Worm (Caenorhabditis elegans) whole organism, L4 larva: ENCODE data around the gene Y56A3A.2.

Experiments
- D1046.2 ChIP-seq: fragments of 200-800 bp; sonication (Bioruptor generic); IDR thresholded peaks from 2 replicates; pipeline ENCODE4 v1.3.6; 2022; ENCODE audit warnings: missing genetic modification characterization, missing compliant biosample characterization
- ZK337.2 ChIP-seq: fragments of 200-800 bp; sonication (Bioruptor generic); IDR thresholded peaks from 2 replicates; pipeline ENCODE4 v1.3.6; 2022; ENCODE audit warnings: missing genetic modification reagents, missing genetic modification characterization, missing compliant biosample characterization
- aha-1 ChIP-seq: fragments of 150-350 bp; peaks from one replicate; lab custom pipeline; 2014; ENCODE audit warnings: missing biosample characterization, missing genetic modification characterization
- aly-2 ChIP-seq: sonication (generic microtip); optimal IDR thresholded peaks from 2 replicates; lab custom pipeline; 2018; ENCODE audit warnings: missing biosample characterization, missing genetic modification characterization
- ceh-28 ChIP-seq: fragments of 150-350 bp; optimal IDR thresholded peaks from 2 replicates; lab custom pipeline; 2014; ENCODE audit warnings: missing biosample characterization, missing genetic modification reagents, missing genetic modification characterization
- ceh-62 ChIP-seq: sonication (generic microtip); optimal IDR thresholded peaks from 2 replicates; lab custom pipeline; 2017; ENCODE audit warnings: missing biosample characterization, missing genetic modification characterization
- ces-1 ChIP-seq: fragments of 150-350 bp; sonication (generic microtip); optimal IDR thresholded peaks from 4 replicates; lab custom pipeline; 2014; ENCODE audit warnings: missing biosample characterization, missing genetic modification reagents, missing genetic modification characterization
- cey-2 ChIP-seq: sonication (generic microtip); optimal IDR thresholded peaks from 3 replicates; lab custom pipeline; 2017; ENCODE audit warnings: missing genetic modification characterization, mild to moderate bottlenecking, missing compliant biosample characterization, antibody characterized with exemption, borderline replicate concordance; ENCODE audit not compliant: insufficient read depth
- daf-16 ChIP-seq, 3 experiments: sonication (generic microtip); optimal IDR thresholded peaks; 2 replicates each; lab custom pipeline; 2016 to 2017; ENCODE audit warnings: missing genetic modification characterization in 3 of 3, missing genetic modification reagents in 3 of 3, mild to moderate bottlenecking in 2 of 3, missing compliant biosample characterization in 2 of 3, missing biosample characterization in 1 of 3, moderate library complexity in 1 of 3
- daf-19 ChIP-seq: fragments of 200-800 bp; sonication (Bioruptor generic); conservative IDR thresholded peaks from 2 replicates; pipeline ENCODE4 v1.3.6; 2022; ENCODE audit warnings: missing genetic modification characterization, missing compliant biosample characterization
- daf-8 ChIP-seq: fragments of 200-800 bp; sonication (Bioruptor generic); IDR thresholded peaks from 2 replicates; pipeline ENCODE4 v1.3.6; 2022; ENCODE audit warnings: missing genetic modification characterization, missing compliant biosample characterization
- dmd-6 ChIP-seq: fragments of 200-800 bp; sonication (Bioruptor generic); IDR thresholded peaks from 2 replicates; pipeline ENCODE4 v1.3.6; 2022; ENCODE audit warnings: missing genetic modification reagents, missing genetic modification characterization, missing compliant biosample characterization
- dmd-8 ChIP-seq: fragments of 200-800 bp; sonication (Bioruptor generic); IDR thresholded peaks from 2 replicates; pipeline ENCODE4 v1.3.6; 2022; ENCODE audit warnings: missing genetic modification characterization, missing compliant biosample characterization
- dpl-1 ChIP-seq: fragments of 150-350 bp; optimal IDR thresholded peaks from 2 replicates; lab custom pipeline; 2014; ENCODE audit warnings: missing biosample characterization, missing genetic modification reagents, missing genetic modification characterization
- duxl-1 ChIP-seq: sonication (generic microtip); optimal IDR thresholded peaks from 2 replicates; lab custom pipeline; 2016; ENCODE audit warnings: mild to moderate bottlenecking, missing genetic modification characterization, moderate library complexity, missing compliant biosample characterization; ENCODE audit not compliant: poor library complexity
- dve-1 ChIP-seq: sonication (generic microtip); optimal IDR thresholded peaks from 2 replicates; lab custom pipeline; 2017; ENCODE audit warnings: antibody characterized with exemption, mild to moderate bottlenecking, missing genetic modification characterization, missing compliant biosample characterization; ENCODE audit not compliant: insufficient read depth
- fos-1 ChIP-seq: fragments of 150-350 bp; optimal IDR thresholded peaks from 2 replicates; lab custom pipeline; 2014; ENCODE audit warnings: missing biosample characterization, missing genetic modification characterization
- hlh-30 ChIP-seq: sonication (generic microtip); optimal IDR thresholded peaks from 2 replicates; lab custom pipeline; 2017; ENCODE audit warnings: antibody characterized with exemption, mild to moderate bottlenecking, missing genetic modification characterization, missing compliant biosample characterization; ENCODE audit not compliant: insufficient read depth
- jun-1 ChIP-seq: fragments of 150-350 bp; optimal IDR thresholded peaks from 2 replicates; lab custom pipeline; 2014; ENCODE audit warnings: missing biosample characterization, missing genetic modification reagents, missing genetic modification characterization
- lin-38 ChIP-seq: fragments of 200-800 bp; sonication (Bioruptor generic); IDR thresholded peaks from 2 replicates; pipeline ENCODE4 v1.3.6; 2022; ENCODE audit warnings: missing genetic modification reagents, missing genetic modification characterization, missing compliant biosample characterization
- lsy-2 ChIP-seq, 2 experiments: fragments of 150-350 bp in 1 of 2; sonication (generic microtip) in 1 of 2; optimal IDR thresholded peaks; 2 replicates each; lab custom pipeline; 2014 to 2017; ENCODE audit warnings: missing biosample characterization in 2 of 2, missing genetic modification characterization in 2 of 2
- madf-5 ChIP-seq, 2 experiments: fragments of 200-800 bp; sonication (Bioruptor generic); IDR thresholded peaks; 2 replicates each; pipeline ENCODE4 v1.3.6; 2022; ENCODE audit warnings: missing compliant biosample characterization in 2 of 2, missing genetic modification characterization in 2 of 2
- mdt-29 ChIP-seq: fragments of 200-800 bp; sonication (Bioruptor generic); IDR thresholded peaks from 2 replicates; pipeline ENCODE4 v1.3.6; 2022; ENCODE audit warnings: missing genetic modification reagents, missing genetic modification characterization, missing compliant biosample characterization
- mep-1 ChIP-seq: fragments of 150-350 bp; sonication (generic microtip); optimal IDR thresholded peaks from 3 replicates; lab custom pipeline; 2014; ENCODE audit warnings: missing biosample characterization, missing genetic modification characterization
- mes-2 ChIP-seq: sonication (generic microtip); optimal IDR thresholded peaks from 2 replicates; lab custom pipeline; 2016; ENCODE audit warnings: missing genotype, mild to moderate bottlenecking, missing genetic modification characterization, missing compliant biosample characterization; ENCODE audit not compliant: poor library complexity, severe bottlenecking
- mxl-2 ChIP-seq: fragments of 200-800 bp; sonication (Bioruptor generic); conservative IDR thresholded peaks from 2 replicates; pipeline ENCODE4 v1.3.6; 2022; ENCODE audit warnings: missing genetic modification reagents, missing genetic modification characterization, missing compliant biosample characterization
- mxl-3 ChIP-seq: fragments of 200-800 bp; sonication (Bioruptor generic); optimal IDR thresholded peaks from 2 replicates; lab custom pipeline; 2018; ENCODE audit warnings: mild to moderate bottlenecking, missing genetic modification characterization, missing compliant biosample characterization
- nhr-11 ChIP-seq: fragments of 150-350 bp; optimal IDR thresholded peaks from 2 replicates; lab custom pipeline; 2014; ENCODE audit warnings: missing biosample characterization, missing genetic modification characterization
- nhr-25 ChIP-seq: sonication (generic microtip); optimal IDR thresholded peaks from 2 replicates; lab custom pipeline; 2017; ENCODE audit warnings: missing genetic modification characterization, mild to moderate bottlenecking, missing compliant biosample characterization, antibody characterized with exemption, moderate library complexity, borderline replicate concordance; ENCODE audit not compliant: insufficient read depth
- nhr-41 ChIP-seq: fragments of 200-800 bp; sonication (Bioruptor generic); IDR thresholded peaks from 2 replicates; pipeline ENCODE4 v1.3.6; 2022; ENCODE audit warnings: missing genetic modification reagents, missing genetic modification characterization, missing compliant biosample characterization
- nhr-6 ChIP-seq: fragments of 150-350 bp; optimal IDR thresholded peaks from 2 replicates; lab custom pipeline; 2014; ENCODE audit warnings: missing biosample characterization, missing genetic modification characterization
- nhr-76 ChIP-seq: fragments of 150-350 bp; optimal IDR thresholded peaks from 2 replicates; lab custom pipeline; 2014; ENCODE audit warnings: missing biosample characterization, missing genetic modification characterization
- set-16 ChIP-seq: fragments of 200-800 bp; sonication (Bioruptor generic); IDR thresholded peaks from 2 replicates; pipeline ENCODE4 v1.3.6; 2022; ENCODE audit warnings: missing genetic modification reagents, missing genetic modification characterization, missing compliant biosample characterization
- spr-1 ChIP-seq: sonication (generic microtip); optimal IDR thresholded peaks from 2 replicates; lab custom pipeline; 2016; ENCODE audit warnings: mild to moderate bottlenecking, missing genetic modification characterization, missing compliant biosample characterization
- unc-130 ChIP-seq: sonication (generic microtip); optimal IDR thresholded peaks from 2 replicates; lab custom pipeline; 2016; ENCODE audit warnings: missing genetic modification reagents, missing genetic modification characterization, missing compliant biosample characterization
- unc-62 ChIP-seq, 3 experiments: fragments of 150-350 bp in 1 of 3; sonication (generic microtip); optimal IDR thresholded peaks in 2 of 3; peaks in 1 of 3; 1 replicate in 1 of 3; 2 replicates in 2 of 3; lab custom pipeline; 2014 to 2017; ENCODE audit warnings: missing biosample characterization in 3 of 3, missing genetic modification characterization in 3 of 3, missing genetic modification reagents in 3 of 3, missing genotype in 1 of 3
- vab-7 ChIP-seq: fragments of 200-800 bp; sonication (Bioruptor generic); IDR thresholded peaks from 2 replicates; pipeline ENCODE4 v1.3.6; 2022; ENCODE audit warnings: missing genetic modification reagents, missing genetic modification characterization, missing compliant biosample characterization
- zag-1 ChIP-seq: fragments of 150-350 bp; optimal IDR thresholded peaks from 2 replicates; lab custom pipeline; 2014; ENCODE audit warnings: missing biosample characterization, missing genetic modification characterization
- ztf-7 ChIP-seq: fragments of 150-350 bp; optimal IDR thresholded peaks from 2 replicates; lab custom pipeline; 2014; ENCODE audit warnings: missing biosample characterization, missing genetic modification characterization

The Y56A3A.2 gene

ce11 chrIII:11856852-11857251 lies 5.2 kb downstream of the Y56A3A.2 start:
- TF ChIP-seq ces-1 (GFP tag; lab: Kevin White, UChicago) (no peak), ztf-7 (tag; lab: Kevin White, UChicago) (no peak), cey-2 (tag; lab: Kevin White, UChicago) (no peak), madf-5 (GFP tag; IDR thresholded peaks at IDR 0.05; lab: Robert Waterston, UW) (no peak), daf-16 (GFP tag; optimal IDR thresholded peaks at IDR 0.05; lab: Kevin White, UChicago) (no peak), daf-16 (tag; optimal IDR thresholded peaks at IDR 0.05; lab: Kevin White, UChicago) (no peak), nhr-41 (GFP tag; lab: Robert Waterston, UW) (no peak), dmd-8 (no peak), spr-1 (tag; lab: Kevin White, UChicago) (no peak), jun-1 (tag; lab: Kevin White, UChicago) (no peak), hlh-30 (tag; lab: Kevin White, UChicago) (no peak), ceh-62 (tag; lab: Kevin White, UChicago) (no peak), ceh-28 (tag; lab: Kevin White, UChicago) (no peak), nhr-76 (tag; lab: Kevin White, UChicago) (no peak)

ce11 chrIII:11853533-11853932 lies 8.5 kb downstream of the Y56A3A.2 start:
- TF ChIP-seq madf-5 (GFP tag; IDR thresholded peaks at IDR 0.05; lab: Robert Waterston, UW), result no peak
- TF ChIP-seq ceh-28 (tag; lab: Kevin White, UChicago), result no peak
- TF ChIP-seq nhr-11 (tag; lab: Kevin White, UChicago), result no peak
- peak in 1 of 2 experiments; percentile 73 for TF ChIP-seq unc-62 (GFP tag; optimal IDR thresholded peaks at IDR 0.05 in 1 of 2; lab: Kevin White, UChicago)
- no peak for TF ChIP-seq unc-62 (tag; optimal IDR thresholded peaks at IDR 0.05; lab: Kevin White, UChicago)
- peak; percentile 48 for TF ChIP-seq set-16 (GFP tag; lab: Robert Waterston, UW)

- TF ChIP-seq jun-1 (tag; lab: Kevin White, UChicago) (no peak), mxl-2 (0 out of 2 replicates have a peak, but pooled peaks have one; percentile 10), aha-1 (tag; lab: Kevin White, UChicago) (peak; percentile 68)
Measured at ce11 chrIII:11849590-11849989, 12.5 kb downstream of the Y56A3A.2 start.

ce11 chrIII:11848317-11848716 lies 13.7 kb downstream of the Y56A3A.2 start:
- TF ChIP-seq daf-19 (GFP tag; lab: Robert Waterston, UW) (no peak), mdt-29 (GFP tag; lab: Robert Waterston, UW) (no peak), duxl-1 (no peak), mes-2 (tag; lab: Kevin White, UChicago) (peak; percentile 47), nhr-25 (tag; lab: Kevin White, UChicago) (no peak), unc-130 (GFP tag; lab: Kevin White, UChicago) (no peak), ces-1 (GFP tag; lab: Kevin White, UChicago) (no peak), dmd-6 (GFP tag; lab: Robert Waterston, UW) (0 out of 2 replicates have a peak, but pooled peaks have one; percentile 5), lin-38 (GFP tag; lab: Robert Waterston, UW) (no peak), set-16 (GFP tag; lab: Robert Waterston, UW) (0 out of 2 replicates have a peak, but pooled peaks have one; percentile 19), vab-7 (0 out of 2 replicates have a peak, but pooled peaks have one; percentile 16)

- TF ChIP-seq unc-62 (GFP tag; optimal IDR thresholded peaks at IDR 0.05 in 1 of 2; lab: Kevin White, UChicago) (peak in 1 of 2 experiments; percentile 82), unc-62 (tag; optimal IDR thresholded peaks at IDR 0.05; lab: Kevin White, UChicago) (no peak), mdt-29 (GFP tag; lab: Robert Waterston, UW) (no peak), dpl-1 (peak; percentile 51), fos-1 (tag; lab: Kevin White, UChicago) (no peak), daf-8 (GFP tag; lab: Robert Waterston, UW) (no peak), mep-1 (tag; lab: Kevin White, UChicago) (peak; percentile 26), ZK337.2 (GFP tag; lab: Robert Waterston, UW) (no peak), mxl-3 (no peak), nhr-6 (tag; lab: Kevin White, UChicago) (no peak), ceh-28 (tag; lab: Kevin White, UChicago) (no peak), set-16 (GFP tag; lab: Robert Waterston, UW) (no peak), mes-2 (tag; lab: Kevin White, UChicago) (peak; percentile 45), zag-1 (no peak), aly-2 (tag; lab: Kevin White, UChicago) (no peak), lsy-2 (tag; optimal IDR thresholded peaks at IDR 0.05; lab: Kevin White, UChicago) (peak; percentile 54 to 98), D1046.2 (no peak), mxl-2 (no peak), ces-1 (GFP tag; lab: Kevin White, UChicago) (no peak), unc-130 (GFP tag; lab: Kevin White, UChicago) (no peak), dve-1 (tag; lab: Kevin White, UChicago) (peak; percentile 20)
Measured at ce11 chrIII:11847658-11848202, 14.3 kb downstream of the Y56A3A.2 start, which contains the start of gene mif-1. TSS of gene mif-1 (plus strand) at chrIII:11848152.
